Worm (Caenorhabditis elegans) whole organism, mixed stage, embryonic: ENCODE measurements around the gene F56F11.1.
"Not testable (repeated sequence)": the region's sequence is repeated elsewhere in the genome, so short reads cannot be mapped to it uniquely, and the experiment has no call there.

Source experiments
- M03D4.4 ChIP-seq: sonication (generic microtip); optimal IDR thresholded peaks from 2 replicates; lab custom pipeline; 2017; ENCODE audit warnings: mild to moderate bottlenecking, missing genetic modification characterization, missing compliant biosample characterization
- bed-3 ChIP-seq: fragments of 200-800 bp; sonication (Bioruptor generic); optimal IDR thresholded peaks from 3 replicates; lab custom pipeline; 2018; ENCODE audit warnings: mild to moderate bottlenecking, missing genetic modification characterization, moderate library complexity, missing compliant biosample characterization
- blmp-1 ChIP-seq: fragments of 150-350 bp; optimal IDR thresholded peaks from 2 replicates; lab custom pipeline; 2014; ENCODE audit warnings: missing biosample characterization, missing genetic modification characterization
- ceh-39 ChIP-seq: fragments of 150-350 bp; optimal IDR thresholded peaks from 2 replicates; lab custom pipeline; 2014; ENCODE audit warnings: missing biosample characterization, missing genetic modification characterization
- ceh-43 ChIP-seq: fragments of 200-800 bp; sonication (Bioruptor generic); optimal IDR thresholded peaks from 2 replicates; lab custom pipeline; 2018; ENCODE audit warnings: mild to moderate bottlenecking, missing genetic modification characterization, moderate library complexity, missing compliant biosample characterization
- ces-1 ChIP-seq: fragments of 150-350 bp; optimal IDR thresholded peaks from 2 replicates; lab custom pipeline; 2014; ENCODE audit warnings: missing biosample characterization, missing genetic modification reagents, missing genetic modification characterization
- cnd-1 ChIP-seq: fragments of 200-800 bp; sonication (Bioruptor generic); optimal IDR thresholded peaks from 2 replicates; lab custom pipeline; 2018; ENCODE audit warnings: mild to moderate bottlenecking, missing genetic modification characterization, missing compliant biosample characterization
- drap-1 ChIP-seq: fragments of 200-800 bp; sonication (Bioruptor generic); optimal IDR thresholded peaks from 3 replicates; lab custom pipeline; 2018; ENCODE audit warnings: mild to moderate bottlenecking, missing genetic modification characterization, missing compliant biosample characterization
- elt-1 ChIP-seq: sonication (generic microtip); optimal IDR thresholded peaks from 2 replicates; lab custom pipeline; 2017; ENCODE audit warnings: missing genetic modification characterization, mild to moderate bottlenecking, missing compliant biosample characterization, antibody characterized with exemption, moderate library complexity, borderline replicate concordance; ENCODE audit not compliant: insufficient read depth
- elt-3 ChIP-seq: fragments of 150-350 bp; optimal IDR thresholded peaks from 2 replicates; lab custom pipeline; 2014; ENCODE audit warnings: missing biosample characterization, missing genetic modification characterization
- flh-1 ChIP-seq: fragments of 200-800 bp; sonication (Bioruptor generic); optimal IDR thresholded peaks from 2 replicates; lab custom pipeline; 2018; ENCODE audit warnings: mild to moderate bottlenecking, missing genetic modification characterization, moderate library complexity, missing compliant biosample characterization
- ham-2 ChIP-seq: fragments of 200-800 bp; sonication (Bioruptor generic); optimal IDR thresholded peaks from 2 replicates; lab custom pipeline; 2018; ENCODE audit warnings: mild to moderate bottlenecking, missing genetic modification characterization, missing compliant biosample characterization
- lin-13 ChIP-seq: fragments of 150-350 bp; optimal IDR thresholded peaks from 2 replicates; lab custom pipeline; 2014; ENCODE audit warnings: missing biosample characterization, missing genetic modification characterization
- lin-32 ChIP-seq: fragments of 200-800 bp; sonication (Bioruptor generic); optimal IDR thresholded peaks from 2 replicates; lab custom pipeline; 2018; ENCODE audit warnings: mild to moderate bottlenecking, missing genetic modification characterization, missing compliant biosample characterization
- mab-5 ChIP-seq: fragments of 150-350 bp; optimal IDR thresholded peaks from 2 replicates; lab custom pipeline; 2014; ENCODE audit warnings: missing biosample characterization, missing genetic modification characterization
- mls-2 ChIP-seq: sonication (generic microtip); optimal IDR thresholded peaks from 2 replicates; lab custom pipeline; 2016; ENCODE audit warnings: mild to moderate bottlenecking, missing genetic modification characterization, moderate library complexity, missing compliant biosample characterization
- nhr-237 ChIP-seq: fragments of 150-350 bp; optimal IDR thresholded peaks from 2 replicates; lab custom pipeline; 2014; ENCODE audit warnings: missing biosample characterization, missing genetic modification characterization
- nhr-28 ChIP-seq: fragments of 150-350 bp; optimal IDR thresholded peaks from 2 replicates; lab custom pipeline; 2014; ENCODE audit warnings: missing biosample characterization, missing genetic modification characterization
- nhr-76 ChIP-seq: sonication (generic microtip); optimal IDR thresholded peaks from 2 replicates; lab custom pipeline; 2017; ENCODE audit warnings: missing biosample characterization, missing genetic modification characterization
- pha-4 ChIP-seq: fragments of 150-350 bp; optimal IDR thresholded peaks from 2 replicates; lab custom pipeline; 2018; ENCODE audit warnings: missing biosample characterization, missing genetic modification reagents, missing genetic modification characterization
- sem-2 ChIP-seq: fragments of 200-800 bp; sonication (Bioruptor generic); optimal IDR thresholded peaks from 2 replicates; lab custom pipeline; 2018; ENCODE audit warnings: mild to moderate bottlenecking, missing genetic modification characterization, missing compliant biosample characterization
- snpc-4 ChIP-seq: fragments of 150-350 bp; optimal IDR thresholded peaks from 2 replicates; lab custom pipeline; 2014; ENCODE audit warnings: missing biosample characterization, missing genetic modification characterization
- sptf-1 ChIP-seq: sonication (generic microtip); optimal IDR thresholded peaks from 2 replicates; lab custom pipeline; 2017; ENCODE audit warnings: mild to moderate bottlenecking, missing genetic modification characterization, moderate library complexity, missing compliant biosample characterization
- tbx-8 ChIP-seq: fragments of 200-800 bp; sonication (Bioruptor generic); optimal IDR thresholded peaks from 2 replicates; lab custom pipeline; 2018; ENCODE audit warnings: mild to moderate bottlenecking, missing genetic modification characterization, moderate library complexity, missing compliant biosample characterization
- unc-120 ChIP-seq: sonication (generic microtip); optimal IDR thresholded peaks from 2 replicates; lab custom pipeline; 2017; ENCODE audit warnings: missing genetic modification characterization, missing compliant biosample characterization; ENCODE audit not compliant: poor library complexity, severe bottlenecking
- unc-39 ChIP-seq: fragments of 150-350 bp; optimal IDR thresholded peaks from 2 replicates; lab custom pipeline; 2014; ENCODE audit warnings: missing biosample characterization, missing genetic modification characterization
- unc-62 ChIP-seq: fragments of 150-350 bp; optimal IDR thresholded peaks from 2 replicates; lab custom pipeline; 2014; ENCODE audit warnings: missing biosample characterization, missing genetic modification reagents, missing genetic modification characterization
- zip-8 ChIP-seq: fragments of 150-350 bp; optimal IDR thresholded peaks from 2 replicates; lab custom pipeline; 2014; ENCODE audit warnings: missing biosample characterization, missing genetic modification characterization
- ztf-11 ChIP-seq: fragments of 150-350 bp; optimal IDR thresholded peaks from 2 replicates; lab custom pipeline; 2014; ENCODE audit warnings: missing biosample characterization, missing genetic modification characterization

Gene F56F11.1

ce11 chrIII:2874144-2874868 lies 17.2 kb upstream of the F56F11.1 start, which contains the start of gene klf-1:
Gene klf-1, plus strand, starts transcription at chrIII:2874818.
- TF ChIP-seq mls-2 (tag; lab: Kevin White, UChicago) = no peak
- no peak for TF ChIP-seq nhr-237 (tag; lab: Kevin White, UChicago)
- TF ChIP-seq flh-1 (GFP tag; lab: Kevin White, UChicago) = no peak
- TF ChIP-seq M03D4.4 (tag; lab: Kevin White, UChicago) = no peak
- no peak for TF ChIP-seq blmp-1 (tag; lab: Kevin White, UChicago)
- no peak for TF ChIP-seq nhr-28 (tag; lab: Kevin White, UChicago)
- TF ChIP-seq cnd-1 (tag; lab: Kevin White, UChicago) = no peak
- TF ChIP-seq ceh-43 = no peak
- TF ChIP-seq pha-4 (tag; lab: Kevin White, UChicago) = no peak
- no peak for TF ChIP-seq unc-62
- no peak for TF ChIP-seq snpc-4 (tag; lab: Kevin White, UChicago)
- TF ChIP-seq lin-13 (tag; lab: Kevin White, UChicago) = no peak

DNA sequence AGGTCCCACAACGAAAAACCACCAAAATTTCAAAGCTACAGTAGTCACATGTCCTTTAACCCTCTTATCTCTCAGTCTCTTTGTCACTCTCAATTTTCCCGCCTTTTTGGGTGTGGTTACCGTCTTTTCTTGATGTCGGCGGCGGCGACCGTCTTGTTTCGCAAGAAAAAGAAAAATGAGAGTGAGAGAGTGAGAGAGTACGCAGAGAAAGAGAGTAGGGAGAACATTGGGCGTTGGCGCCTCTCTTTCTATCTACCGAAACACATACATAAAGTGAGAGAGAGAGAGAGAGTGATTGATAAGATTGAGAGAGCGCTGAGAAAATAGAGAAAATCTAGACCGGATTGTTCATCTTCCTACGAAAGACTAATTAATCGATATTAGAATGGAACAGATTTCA lies 15.6 kb upstream of the F56F11.1 start:
- TF ChIP-seq blmp-1 (tag; lab: Kevin White, UChicago) (peak; percentile 53), elt-3 (tag; lab: Kevin White, UChicago) (peak; percentile 72), unc-120 (tag; lab: Kevin White, UChicago) (no peak)
- TF ChIP-seq, all 35 proteins: peak for 2

- TF ChIP-seq ztf-11 (tag; lab: Kevin White, UChicago) (no peak), nhr-28 (tag; lab: Kevin White, UChicago) (no peak), nhr-76 (tag; lab: Kevin White, UChicago) (no peak), blmp-1 (tag; lab: Kevin White, UChicago) (no peak), elt-3 (tag; lab: Kevin White, UChicago) (no peak), flh-1 (GFP tag; lab: Kevin White, UChicago) (no peak), ham-2 (no peak), bed-3 (GFP tag; lab: Kevin White, UChicago) (no peak), drap-1 (GFP tag; lab: Kevin White, UChicago) (no peak), snpc-4 (tag; lab: Kevin White, UChicago) (no peak), pha-4 (tag; lab: Kevin White, UChicago) (no peak), sem-2 (no peak), ceh-43 (no peak), unc-39 (no peak), ces-1 (GFP tag; lab: Kevin White, UChicago) (no peak), sptf-1 (tag; lab: Kevin White, UChicago) (no peak), elt-1 (tag; lab: Kevin White, UChicago) (no peak), mab-5 (tag; lab: Kevin White, UChicago) (no peak), unc-120 (tag; lab: Kevin White, UChicago) (no peak), lin-32 (no peak)
Observed at ce11 chrIII:2879703-2880102, 11.8 kb upstream of the F56F11.1 start.

ce11 chrIII:2881117-2881516 lies 10.4 kb upstream of the F56F11.1 start:
- TF ChIP-seq unc-120 (tag; lab: Kevin White, UChicago) (peak; percentile 17), ceh-43 (no peak), flh-1 (GFP tag; lab: Kevin White, UChicago) (no peak)

DNA sequence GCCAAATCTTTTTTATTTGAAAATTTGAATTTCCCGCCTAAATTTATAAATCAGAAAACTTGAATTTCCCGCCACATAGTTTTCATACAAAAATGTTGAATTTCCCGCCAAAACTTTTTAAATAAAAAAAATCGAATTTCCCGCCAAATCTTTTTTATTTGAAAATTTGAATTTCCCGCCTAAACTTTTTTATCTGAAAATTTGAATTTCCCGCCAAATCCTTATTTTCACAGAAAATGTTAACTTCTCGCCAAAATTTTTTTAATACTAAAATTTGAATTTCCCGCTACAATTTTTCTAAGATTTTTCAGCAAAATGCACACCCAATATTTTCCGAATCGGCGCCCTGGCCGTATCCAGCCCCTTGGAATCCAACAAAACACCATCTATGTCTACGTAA lies 9.6 kb upstream of the F56F11.1 start, which contains the start of gene F56F11.2:
F56F11.2 (plus strand) TSS at position 301 of the 400 bp plus-strand sequence.
- not testable (repeated sequence) for TF ChIP-seq snpc-4 (tag; lab: Kevin White, UChicago); zip-8 (tag; lab: Kevin White, UChicago); ceh-39

DNA sequence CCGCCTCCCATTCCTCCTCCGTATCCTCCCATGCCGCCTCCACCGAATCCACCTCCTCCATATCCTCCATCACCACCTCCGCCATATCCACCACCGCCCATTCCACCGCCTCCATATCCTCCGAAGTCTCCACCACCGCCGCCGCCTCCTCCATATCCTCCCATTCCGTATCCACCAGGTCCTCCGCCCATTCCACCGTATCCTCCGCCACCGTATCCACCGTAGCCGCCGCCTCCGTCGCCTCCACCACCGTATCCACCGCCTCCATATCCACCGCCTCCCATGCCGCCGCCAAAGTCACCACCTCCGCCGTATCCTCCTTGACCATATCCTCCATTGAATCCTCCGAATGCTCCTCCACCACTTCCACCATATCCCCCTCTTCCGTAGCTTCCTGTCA lies 8.2 kb downstream of the F56F11.1 start:
- TF ChIP-seq pha-4 (tag; lab: Kevin White, UChicago) (no peak), snpc-4 (tag; lab: Kevin White, UChicago) (no peak), blmp-1 (tag; lab: Kevin White, UChicago) (no peak), elt-3 (tag; lab: Kevin White, UChicago) (no peak), nhr-237 (tag; lab: Kevin White, UChicago) (no peak), zip-8 (tag; lab: Kevin White, UChicago) (no peak), elt-1 (tag; lab: Kevin White, UChicago) (no peak), nhr-28 (tag; lab: Kevin White, UChicago) (no peak), nhr-76 (tag; lab: Kevin White, UChicago) (no peak), mab-5 (tag; lab: Kevin White, UChicago) (no peak), unc-39 (no peak), ceh-39 (no peak), ceh-43 (no peak), tbx-8 (no peak), cnd-1 (tag; lab: Kevin White, UChicago) (no peak)
